Fruit fly (Drosophila melanogaster) whole organism, wandering third instar larva: ENCODE results near the gene Nufip.

Experiments used
- Dfd ChIP-seq: fragments of >200 bp; optimal IDR thresholded peaks from 2 replicates; lab custom pipeline; 2017; ENCODE audit warnings: missing biosample characterization, missing genetic modification characterization
- HLH106 ChIP-seq: fragments of 200-800 bp; optimal IDR thresholded peaks from 3 replicates; lab custom pipeline; 2019; ENCODE audit warnings: missing biosample characterization, mild to moderate bottlenecking, missing genetic modification characterization, moderate library complexity
- Hnf4 ChIP-seq: fragments of 200-800 bp; sonication (Bioruptor generic); optimal IDR thresholded peaks from 2 replicates; lab custom pipeline; 2016; ENCODE audit warnings: missing biosample characterization, mild to moderate bottlenecking, missing genetic modification characterization
- Jra ChIP-seq: sonication (Bioruptor generic); optimal IDR thresholded peaks from 2 replicates; lab custom pipeline; 2016; ENCODE audit warnings: missing biosample characterization, missing genetic modification characterization
- Rel ChIP-seq, 2 experiments: fragments of 200-800 bp; sonication (Bioruptor generic) in 1 of 2; optimal IDR thresholded peaks; 2 replicates in 1 of 2; 3 replicates in 1 of 2; lab custom pipeline; 2016 to 2019; ENCODE audit warnings: mild to moderate bottlenecking in 2 of 2, missing biosample characterization in 2 of 2, missing genetic modification characterization in 2 of 2, moderate library complexity in 1 of 2
- br ChIP-seq: fragments of 200-800 bp; sonication (Bioruptor generic); optimal IDR thresholded peaks from 2 replicates; lab custom pipeline; 2016; ENCODE audit warnings: missing biosample characterization, missing genetic modification characterization
- foxo ChIP-seq, 2 experiments: fragments of 200-800 bp; sonication (Bioruptor generic); optimal IDR thresholded peaks; 2 replicates in 1 of 2; 3 replicates in 1 of 2; lab custom pipeline; 2016 to 2017; ENCODE audit warnings: missing biosample characterization in 2 of 2, missing genetic modification characterization in 2 of 2
- h ChIP-seq: fragments of 200-800 bp; sonication (Bioruptor generic); optimal IDR thresholded peaks from 3 replicates; lab custom pipeline; 2016; ENCODE audit warnings: missing biosample characterization, mild to moderate bottlenecking, missing genetic modification characterization
- jim ChIP-seq: fragments of 175-275, 200-325 bp; sonication (Bioruptor generic); optimal IDR thresholded peaks from 2 replicates; lab custom pipeline; 2016; ENCODE audit warnings: missing biosample characterization, mild to moderate bottlenecking, missing genetic modification characterization
- psq ChIP-seq: fragments of 200-800 bp; sonication (Bioruptor generic); optimal IDR thresholded peaks from 3 replicates; lab custom pipeline; 2017; ENCODE audit warnings: missing biosample characterization, mild to moderate bottlenecking, missing genetic modification characterization, moderate library complexity
- sv ChIP-seq: fragments of 200-800 bp; sonication (Bioruptor generic); optimal IDR thresholded peaks from 3 replicates; lab custom pipeline; 2016; ENCODE audit warnings: missing biosample characterization, missing genetic modification characterization
- usp ChIP-seq: fragments of >200 bp; optimal IDR thresholded peaks from 2 replicates; lab custom pipeline; 2017; ENCODE audit warnings: missing biosample characterization, missing genetic modification characterization

dm6 chr3L:18743679-18744078 lies 4.5 kb downstream of the Nufip start:
- no peak for TF ChIP-seq jim (GFP tag; lab: Kevin White, UChicago)
- TF ChIP-seq Hnf4 (GFP tag; lab: Kevin White, UChicago) = no peak
- no peak for TF ChIP-seq psq (GFP tag; lab: Kevin White, UChicago)
- TF ChIP-seq HLH106 (tag; lab: Kevin White, UChicago) = no peak
- no peak for TF ChIP-seq sv
- TF ChIP-seq Rel (GFP tag; optimal IDR thresholded peaks at IDR 0.05; lab: Kevin White, UChicago) = no peak
- peak; percentile 82 for TF ChIP-seq Rel (tag; optimal IDR thresholded peaks at IDR 0.05; lab: Kevin White, UChicago)
- TF ChIP-seq usp = no peak
- TF ChIP-seq h (GFP tag; lab: Kevin White, UChicago) = no peak
- no peak for TF ChIP-seq foxo (GFP tag; optimal IDR thresholded peaks at IDR 0.05; lab: Kevin White, UChicago)
- no peak for TF ChIP-seq Jra (GFP tag; lab: Kevin White, UChicago)
- no peak for TF ChIP-seq Dfd (GFP tag; lab: Kevin White, UChicago)
- TF ChIP-seq br (GFP tag; lab: Kevin White, UChicago) = no peak
